Worm (Caenorhabditis elegans) whole organism, late embryonic: ENCODE measurements around the gene T11G6.2.

Source experiments
- C08G9.2 ChIP-seq: sonication (generic microtip); optimal IDR thresholded peaks from 2 replicates; lab custom pipeline; 2016; ENCODE audit warnings: mild to moderate bottlenecking, missing genetic modification characterization, moderate library complexity, missing compliant biosample characterization
- C38D4.7 ChIP-seq: fragments of 200-800 bp; sonication (Bioruptor generic); optimal IDR thresholded peaks from 2 replicates; lab custom pipeline; 2018; ENCODE audit warnings: mild to moderate bottlenecking, missing genetic modification characterization, moderate library complexity, missing compliant biosample characterization
- F13H6.1 ChIP-seq: sonication (generic microtip); optimal IDR thresholded peaks from 2 replicates; lab custom pipeline; 2016; ENCODE audit warnings: missing genetic modification characterization, missing compliant biosample characterization
- K02D7.2 ChIP-seq: sonication (generic microtip); optimal IDR thresholded peaks from 2 replicates; lab custom pipeline; 2017; ENCODE audit warnings: mild to moderate bottlenecking, missing genetic modification characterization, missing compliant biosample characterization
- K09A11.1 ChIP-seq: sonication (generic microtip); optimal IDR thresholded peaks from 2 replicates; lab custom pipeline; 2017; ENCODE audit warnings: antibody characterized with exemption, mild to moderate bottlenecking, missing genetic modification characterization, missing compliant biosample characterization; ENCODE audit not compliant: insufficient read depth
- Y22D7AL.16 ChIP-seq: sonication (generic microtip); optimal IDR thresholded peaks from 2 replicates; lab custom pipeline; 2016; ENCODE audit warnings: missing genetic modification characterization, missing compliant biosample characterization
- ahr-1 ChIP-seq: sonication (generic microtip); optimal IDR thresholded peaks from 2 replicates; lab custom pipeline; 2016; ENCODE audit warnings: missing genetic modification characterization, missing compliant biosample characterization
- ama-1 ChIP-seq: fragments of 150-350 bp; optimal IDR thresholded peaks from 2 replicates; lab custom pipeline; 2014
- ceh-31 ChIP-seq: sonication (generic microtip); optimal IDR thresholded peaks from 2 replicates; lab custom pipeline; 2016; ENCODE audit warnings: missing genetic modification characterization, missing compliant biosample characterization
- ceh-34 ChIP-seq: sonication (generic microtip); optimal IDR thresholded peaks from 2 replicates; lab custom pipeline; 2016; ENCODE audit warnings: mild to moderate bottlenecking, missing genetic modification characterization, missing compliant biosample characterization
- ceh-45 ChIP-seq: fragments of 200-800 bp; sonication (Bioruptor generic); IDR thresholded peaks from 2 replicates; pipeline ENCODE4 v1.3.6; 2022; ENCODE audit warnings: missing genetic modification reagents, missing genetic modification characterization, missing compliant biosample characterization
- ceh-48 ChIP-seq: sonication (generic microtip); optimal IDR thresholded peaks from 2 replicates; lab custom pipeline; 2016; ENCODE audit warnings: missing genetic modification characterization, inconsistent platforms, missing compliant biosample characterization
- ceh-9 ChIP-seq: sonication (generic microtip); optimal IDR thresholded peaks from 2 replicates; lab custom pipeline; 2016; ENCODE audit warnings: mild to moderate bottlenecking, missing genetic modification characterization, inconsistent platforms, missing compliant biosample characterization
- che-1 ChIP-seq: sonication (generic microtip); optimal IDR thresholded peaks from 2 replicates; lab custom pipeline; 2016; ENCODE audit warnings: mild to moderate bottlenecking, missing genetic modification characterization, missing compliant biosample characterization
- dmd-4 ChIP-seq: sonication (generic microtip); optimal IDR thresholded peaks from 2 replicates; lab custom pipeline; 2016; ENCODE audit warnings: borderline replicate concordance, missing genetic modification characterization, missing compliant biosample characterization
- dve-1 ChIP-seq: sonication (generic microtip); optimal IDR thresholded peaks from 2 replicates; lab custom pipeline; 2017; ENCODE audit warnings: antibody characterized with exemption, mild to moderate bottlenecking, missing genetic modification characterization, missing compliant biosample characterization
- eyg-1 ChIP-seq: sonication (generic microtip); optimal IDR thresholded peaks from 2 replicates; lab custom pipeline; 2016; ENCODE audit warnings: missing genotype, missing genetic modification characterization, missing compliant biosample characterization
- fax-1 ChIP-seq: sonication (generic microtip); optimal IDR thresholded peaks from 2 replicates; lab custom pipeline; 2016; ENCODE audit warnings: missing genotype, missing genetic modification characterization, missing compliant biosample characterization
- fkh-6 ChIP-seq: sonication (generic microtip); optimal IDR thresholded peaks from 2 replicates; lab custom pipeline; 2016; ENCODE audit warnings: missing genetic modification characterization, missing compliant biosample characterization
- hlh-13 ChIP-seq: fragments of 200-800 bp; sonication (Bioruptor generic); optimal IDR thresholded peaks from 2 replicates; lab custom pipeline; 2018; ENCODE audit warnings: mild to moderate bottlenecking, missing genetic modification characterization, missing compliant biosample characterization
- hlh-15 ChIP-seq: sonication (generic microtip); optimal IDR thresholded peaks from 2 replicates; lab custom pipeline; 2016; ENCODE audit warnings: missing genetic modification characterization, missing compliant biosample characterization
- hlh-6 ChIP-seq: sonication (generic microtip); optimal IDR thresholded peaks from 2 replicates; lab custom pipeline; 2016; ENCODE audit warnings: missing genotype, missing genetic modification characterization, missing compliant biosample characterization
- hlh-8 ChIP-seq: sonication (generic microtip); optimal IDR thresholded peaks from 2 replicates; lab custom pipeline; 2016; ENCODE audit warnings: missing genotype, missing genetic modification characterization, missing compliant biosample characterization
- lim-6 ChIP-seq: sonication (generic microtip); optimal IDR thresholded peaks from 2 replicates; lab custom pipeline; 2016; ENCODE audit warnings: missing genetic modification characterization, missing compliant biosample characterization
- lin-11 ChIP-seq: fragments of 200-800 bp; sonication (Bioruptor generic); optimal IDR thresholded peaks from 2 replicates; lab custom pipeline; 2018; ENCODE audit warnings: mild to moderate bottlenecking, missing genetic modification characterization, missing compliant biosample characterization
- madf-2 ChIP-seq: sonication (generic microtip); optimal IDR thresholded peaks from 2 replicates; lab custom pipeline; 2017; ENCODE audit warnings: missing genetic modification characterization, missing compliant biosample characterization
- mec-3 ChIP-seq: sonication (generic microtip); optimal IDR thresholded peaks from 2 replicates; lab custom pipeline; 2016; ENCODE audit warnings: borderline replicate concordance, missing genetic modification characterization, missing compliant biosample characterization
- nfya-1 ChIP-seq: sonication (generic microtip); optimal IDR thresholded peaks from 2 replicates; lab custom pipeline; 2017; ENCODE audit warnings: missing genetic modification characterization, mild to moderate bottlenecking, missing compliant biosample characterization, antibody characterized with exemption, moderate library complexity
- nhr-11 ChIP-seq: fragments of 150-350 bp; optimal IDR thresholded peaks from 2 replicates; lab custom pipeline; 2014; ENCODE audit warnings: missing biosample characterization, missing genetic modification characterization
- nhr-232 ChIP-seq: sonication (generic microtip); optimal IDR thresholded peaks from 2 replicates; lab custom pipeline; 2016; ENCODE audit warnings: missing genetic modification characterization, missing compliant biosample characterization
- npax-4 ChIP-seq: sonication (generic microtip); optimal IDR thresholded peaks from 2 replicates; lab custom pipeline; 2016; ENCODE audit warnings: missing genetic modification characterization, missing compliant biosample characterization
- odd-2 ChIP-seq: sonication (generic microtip); optimal IDR thresholded peaks from 2 replicates; lab custom pipeline; 2017; ENCODE audit warnings: antibody characterized with exemption, mild to moderate bottlenecking, missing genetic modification characterization, missing compliant biosample characterization
- pag-3 ChIP-seq: sonication (generic microtip); optimal IDR thresholded peaks from 2 replicates; lab custom pipeline; 2016; ENCODE audit warnings: missing compliant biosample characterization, missing genetic modification characterization, borderline replicate concordance
- pax-1 ChIP-seq: fragments of 150-350 bp; optimal IDR thresholded peaks from 2 replicates; lab custom pipeline; 2014; ENCODE audit warnings: missing biosample characterization, missing genetic modification characterization
- pha-2 ChIP-seq: sonication (generic microtip); optimal IDR thresholded peaks from 2 replicates; lab custom pipeline; 2017; ENCODE audit warnings: mild to moderate bottlenecking, missing genetic modification characterization, missing compliant biosample characterization
- pha-4 ChIP-seq: fragments of 150-350 bp; optimal IDR thresholded peaks from 2 replicates; lab custom pipeline; 2018; ENCODE audit warnings: missing biosample characterization, missing genetic modification reagents, missing genetic modification characterization
- pros-1 ChIP-seq: fragments of 150-350 bp; optimal IDR thresholded peaks from 2 replicates; lab custom pipeline; 2014; ENCODE audit warnings: missing biosample characterization, missing genetic modification reagents, missing genetic modification characterization
- ref-2 ChIP-seq: sonication (generic microtip); optimal IDR thresholded peaks from 2 replicates; lab custom pipeline; 2016; ENCODE audit warnings: missing genetic modification characterization, missing compliant biosample characterization
- rnt-1 ChIP-seq: sonication (generic microtip); optimal IDR thresholded peaks from 2 replicates; lab custom pipeline; 2016; ENCODE audit warnings: missing genetic modification characterization, missing compliant biosample characterization
- sox-2 ChIP-seq: fragments of 200-800 bp; sonication (Bioruptor generic); IDR thresholded peaks from 2 replicates; pipeline ENCODE4 v1.3.6; 2022; ENCODE audit warnings: missing genetic modification reagents, missing genetic modification characterization, missing compliant biosample characterization
- sox-4 ChIP-seq: sonication (generic microtip); optimal IDR thresholded peaks from 2 replicates; lab custom pipeline; 2017; ENCODE audit warnings: mild to moderate bottlenecking, missing genetic modification characterization, inconsistent platforms, missing compliant biosample characterization
- syd-9 ChIP-seq: sonication (generic microtip); optimal IDR thresholded peaks from 2 replicates; lab custom pipeline; 2016; ENCODE audit warnings: mild to moderate bottlenecking, missing genetic modification characterization, moderate library complexity, missing compliant biosample characterization
- unc-3 ChIP-seq, 2 experiments: fragments of 200-800 bp in 1 of 2; sonication (Bioruptor generic) in 1 of 2; sonication (generic microtip) in 1 of 2; conservative IDR thresholded peaks in 1 of 2; optimal IDR thresholded peaks in 1 of 2; 2 replicates each; pipeline versions ENCODE4 v1.3.6 to Lab custom; 2016 to 2022; ENCODE audit warnings: missing compliant biosample characterization in 2 of 2, missing genetic modification characterization in 2 of 2, missing genetic modification reagents in 1 of 2
- unc-42 ChIP-seq: sonication (generic microtip); optimal IDR thresholded peaks from 2 replicates; lab custom pipeline; 2016; ENCODE audit warnings: missing genotype, missing genetic modification characterization, missing compliant biosample characterization
- unc-55 ChIP-seq: sonication (generic microtip); optimal IDR thresholded peaks from 2 replicates; lab custom pipeline; 2017; ENCODE audit warnings: missing biosample characterization, missing genetic modification reagents, missing genetic modification characterization
- unc-86 ChIP-seq: sonication (generic microtip); optimal IDR thresholded peaks from 2 replicates; lab custom pipeline; 2016; ENCODE audit warnings: missing genetic modification characterization, missing compliant biosample characterization
- zip-5 ChIP-seq: sonication (generic microtip); optimal IDR thresholded peaks from 2 replicates; lab custom pipeline; 2016; ENCODE audit warnings: missing genetic modification characterization, missing compliant biosample characterization
- ztf-16 ChIP-seq: sonication (generic microtip); optimal IDR thresholded peaks from 2 replicates; lab custom pipeline; 2017; ENCODE audit warnings: missing genetic modification characterization, missing compliant biosample characterization

T11G6.2 gene

DNA sequence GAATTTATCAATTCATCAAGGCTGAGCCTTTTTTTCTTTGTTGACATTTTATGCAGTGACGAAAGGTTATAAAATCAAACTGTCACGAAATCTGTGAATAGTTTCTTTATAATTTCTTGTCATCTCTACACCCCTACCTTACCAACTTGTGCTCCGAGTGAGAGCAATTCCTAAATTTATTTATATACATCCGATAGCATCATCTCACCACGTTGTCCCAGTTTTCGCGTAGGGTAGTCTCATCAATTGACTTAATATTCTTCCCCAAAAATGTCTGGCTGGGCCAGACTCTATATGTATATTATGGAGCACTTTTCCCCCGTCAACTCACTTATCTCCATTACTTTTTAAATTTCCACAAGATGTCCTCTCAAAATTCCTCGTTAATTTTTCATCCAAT, 32.9 kb downstream of the T11G6.2 start:
- TF ChIP-seq che-1 (no peak), eyg-1 (tag; lab: Kevin White, UChicago) (no peak), rnt-1 (tag; lab: Kevin White, UChicago) (no peak), zip-5 (tag; lab: Kevin White, UChicago) (no peak), mec-3 (tag; lab: Kevin White, UChicago) (no peak), unc-86 (tag; lab: Kevin White, UChicago) (no peak), K02D7.2 (tag; lab: Kevin White, UChicago) (no peak), lin-11 (tag; lab: Kevin White, UChicago) (no peak), nfya-1 (tag; lab: Kevin White, UChicago) (no peak), pag-3 (tag; lab: Kevin White, UChicago) (no peak), pros-1 (tag; lab: Kevin White, UChicago) (no peak)
- TF ChIP-seq, all 69 proteins: peak for 0

DNA sequence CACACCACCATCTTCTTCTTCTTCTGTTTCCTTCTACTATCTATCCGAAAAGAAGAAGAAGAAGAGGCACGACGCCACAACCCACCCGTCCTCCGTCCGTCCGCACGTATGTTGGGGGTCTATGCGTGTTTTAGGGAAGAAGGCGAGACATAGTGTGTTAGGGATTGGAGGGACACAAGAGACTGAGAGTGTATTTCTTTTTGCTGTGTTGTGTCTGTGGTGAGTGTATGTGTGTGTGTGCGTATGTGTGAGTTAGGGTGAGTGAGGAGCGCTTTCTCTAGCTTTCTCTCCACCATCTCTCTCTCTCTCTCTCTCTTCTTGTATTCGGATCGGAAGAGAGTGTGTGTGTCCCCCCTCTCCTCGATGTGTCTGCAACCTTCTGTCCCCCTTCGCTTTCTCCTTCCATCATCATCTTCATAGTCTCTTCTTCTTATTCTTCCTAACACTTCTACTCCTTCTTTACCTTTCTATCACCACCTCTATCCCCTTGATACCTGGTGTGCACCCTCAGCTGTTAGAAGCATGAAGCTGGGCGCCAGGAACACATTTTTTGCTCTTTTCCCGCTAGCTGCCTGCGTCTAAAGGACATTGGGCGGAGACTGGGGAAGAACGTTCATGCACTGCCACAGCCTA, 36.5 kb downstream of the T11G6.2 start:
- TF ChIP-seq Y22D7AL.16, result peak; percentile 28
- peak; percentile 53 for TF ChIP-seq C08G9.2 (tag; lab: Kevin White, UChicago)
- TF ChIP-seq mec-3 (tag; lab: Kevin White, UChicago), result no peak
- TF ChIP-seq nfya-1 (tag; lab: Kevin White, UChicago), result peak; percentile 89
- TF ChIP-seq fax-1, result no peak
- peak; percentile 8 for TF ChIP-seq madf-2 (tag; lab: Kevin White, UChicago)
- peak; percentile 38 for TF ChIP-seq nhr-232
- TF ChIP-seq hlh-13 (GFP tag; lab: Kevin White, UChicago), result no peak
- peak; percentile 7 for TF ChIP-seq K09A11.1 (tag; lab: Kevin White, UChicago)
- peak; percentile 1 for TF ChIP-seq che-1
- TF ChIP-seq unc-3 (GFP tag; conservative IDR thresholded peaks at IDR 0.05; lab: Robert Waterston, UW), result peak; percentile 62; the same call in 1 of the 2 replicates
- TF ChIP-seq unc-3 (tag; optimal IDR thresholded peaks at IDR 0.05; lab: Kevin White, UChicago), result no peak
- no peak for TF ChIP-seq C38D4.7 (GFP tag; lab: Kevin White, UChicago)
- peak; percentile 72 for TF ChIP-seq eyg-1 (tag; lab: Kevin White, UChicago)
- peak; percentile 56 for TF ChIP-seq hlh-6
- TF ChIP-seq pax-1 (tag; lab: Kevin White, UChicago), result no peak
- TF ChIP-seq ahr-1, result no peak
- no peak; the same call in 1 of the 2 replicates for TF ChIP-seq sox-2 (GFP tag; lab: Robert Waterston, UW)
- TF ChIP-seq ceh-9, result no peak
- peak; percentile 83 for TF ChIP-seq syd-9 (tag; lab: Kevin White, UChicago)
- no peak for TF ChIP-seq hlh-15 (tag; lab: Kevin White, UChicago)
- TF ChIP-seq ref-2 (tag; lab: Kevin White, UChicago), result peak; percentile 76
- peak; percentile 85 for TF ChIP-seq pros-1 (tag; lab: Kevin White, UChicago)
- TF ChIP-seq ceh-31 (tag; lab: Kevin White, UChicago), result peak; percentile 93
- no peak for TF ChIP-seq lim-6 (tag; lab: Kevin White, UChicago)
- TF ChIP-seq fkh-6, result peak; percentile 27
- TF ChIP-seq unc-42 (tag; lab: Kevin White, UChicago), result peak; percentile 70
- peak; percentile 79 for TF ChIP-seq hlh-8 (tag; lab: Kevin White, UChicago)
- TF ChIP-seq pha-4 (tag; lab: Kevin White, UChicago), result no peak
- TF ChIP-seq pag-3 (tag; lab: Kevin White, UChicago), result peak; percentile 8
- no peak for TF ChIP-seq odd-2 (tag; lab: Kevin White, UChicago)
- TF ChIP-seq dve-1, result peak; percentile 85
- TF ChIP-seq nhr-11 (tag; lab: Kevin White, UChicago), result no peak
- TF ChIP-seq ceh-48, result no peak
- peak; percentile 55 for TF ChIP-seq ama-1 (lab: Kevin White, UChicago)
- TF ChIP-seq F13H6.1, result no peak
- no peak for TF ChIP-seq sox-4
- peak; percentile 89 for TF ChIP-seq ceh-34
- no peak for TF ChIP-seq pha-2 (tag; lab: Kevin White, UChicago)
- TF ChIP-seq ztf-16 (tag; lab: Kevin White, UChicago), result peak; percentile 51
- no peak for TF ChIP-seq npax-4
- TF ChIP-seq unc-86 (tag; lab: Kevin White, UChicago), result peak; percentile 34
- peak; percentile 38 for TF ChIP-seq dmd-4 (tag; lab: Kevin White, UChicago)
- no peak for TF ChIP-seq ceh-45 (GFP tag; lab: Robert Waterston, UW)
- peak; percentile 33 for TF ChIP-seq unc-55 (GFP tag; lab: Kevin White, UChicago)
